Fruit fly (Drosophila melanogaster): ENCODE measurements around the gene Ras64B.
A peak's percentile ranks its signal among the peaks of the same experiment; 100 is the strongest.

The Ras64B gene

dm6 chr3L:4108844-4109494 lies 29.9 kb upstream of the Ras64B start (continued):
- TF ChIP-seq CG31627 (GFP tag; optimal IDR thresholded peaks at IDR 0.05) = peak; percentile 59
- TF ChIP-seq CG6163 (GFP tag; IDR thresholded peaks at IDR 0.05) = peak; percentile 53; the same call in 2 of the 3 replicates
- TF ChIP-seq CG6808 (GFP tag; optimal IDR thresholded peaks at IDR 0.05) = peak; percentile 68
- peak; percentile 49 for TF ChIP-seq lz (GFP tag; optimal IDR thresholded peaks at IDR 0.05)
- TF ChIP-seq Ets96B (tag; optimal IDR thresholded peaks at IDR 0.05) = peak; percentile 53
- TF ChIP-seq CG10631 (GFP tag; optimal IDR thresholded peaks at IDR 0.05) = peak; percentile 24
- peak; percentile 49 for TF ChIP-seq CG8632 (GFP tag; optimal IDR thresholded peaks at IDR 0.05)
- TF ChIP-seq Ets21C (GFP tag; optimal IDR thresholded peaks at IDR 0.05) = peak; percentile 25
- TF ChIP-seq Smox (GFP tag; optimal IDR thresholded peaks at IDR 0.05) = peak; percentile 21
- peak; percentile 51 for TF ChIP-seq dac (GFP tag; optimal IDR thresholded peaks at IDR 0.05)
- TF ChIP-seq CG4318 (GFP tag; optimal IDR thresholded peaks at IDR 0.05) = peak; percentile 71
- TF ChIP-seq Sox102F (GFP tag; optimal IDR thresholded peaks at IDR 0.05) = peak; percentile 61
- peak; percentile 61 for TF ChIP-seq esn (GFP tag; optimal IDR thresholded peaks at IDR 0.05)
- peak; percentile 40 for TF ChIP-seq CG8319 (GFP tag; optimal IDR thresholded peaks at IDR 0.05)
- TF ChIP-seq CG16779 (tag; optimal IDR thresholded peaks at IDR 0.05) = peak; percentile 16

- TF ChIP-seq Eip78C (GFP tag) = no peak
- TF ChIP-seq achi (GFP tag; optimal IDR thresholded peaks at IDR 0.05) = no peak
- no peak for TF ChIP-seq CG1621 (tag; optimal IDR thresholded peaks at IDR 0.05)
- peak; percentile 82 for TF ChIP-seq svp (GFP tag)
- TF ChIP-seq vri (GFP tag; optimal IDR thresholded peaks at IDR 0.05) = peak; percentile 2
- TF ChIP-seq CG15336 (GFP tag; IDR thresholded peaks at IDR 0.05) = no peak
- TF ChIP-seq Eip75B (GFP tag; optimal IDR thresholded peaks at IDR 0.05) = no peak
- TF ChIP-seq lz (GFP tag; optimal IDR thresholded peaks at IDR 0.05) = no peak
- TF ChIP-seq CG6276 (GFP tag; optimal IDR thresholded peaks at IDR 0.05) = no peak
Measured at dm6 chr3L:4110212-4110611, 28.7 kb upstream of the Ras64B start.

dm6 chr3L:4113998-4114397 lies 24.9 kb upstream of the Ras64B start:
- TF ChIP-seq Gug (GFP tag; IDR thresholded peaks at IDR 0.05) (no peak), Eip78C (GFP tag) (no peak), OdsH (GFP tag; optimal IDR thresholded peaks at IDR 0.05) (no peak), svp (GFP tag) (peak; percentile 64), ss (GFP tag; optimal IDR thresholded peaks at IDR 0.05) (no peak), vri (GFP tag; optimal IDR thresholded peaks at IDR 0.05) (no peak)

dm6 chr3L:4115107-4115506 lies 23.8 kb upstream of the Ras64B start:
- TF ChIP-seq svp (GFP tag) (peak; percentile 97), CG3919 (GFP tag; optimal IDR thresholded peaks at IDR 0.05) (no peak)

dm6 chr3L:4115701-4116100 lies 23.2 kb upstream of the Ras64B start:
- peak; percentile 25 for TF ChIP-seq vri (GFP tag; optimal IDR thresholded peaks at IDR 0.05)
- no peak for TF ChIP-seq spab (GFP tag; optimal IDR thresholded peaks at IDR 0.05)
- TF ChIP-seq CG11294 (GFP tag; IDR thresholded peaks at IDR 0.05) = no peak
- no peak for TF ChIP-seq CG32006 (GFP tag; optimal IDR thresholded peaks at IDR 0.05)
- TF ChIP-seq CG31627 (GFP tag; optimal IDR thresholded peaks at IDR 0.05) = no peak
- TF ChIP-seq CG6808 (GFP tag; optimal IDR thresholded peaks at IDR 0.05) = no peak
- no peak for TF ChIP-seq Smox (GFP tag; optimal IDR thresholded peaks at IDR 0.05)
- TF ChIP-seq esn (GFP tag; optimal IDR thresholded peaks at IDR 0.05) = no peak
- no peak for TF ChIP-seq pdm3 (GFP tag; optimal IDR thresholded peaks at IDR 0.05)
- no peak for TF ChIP-seq Eip75B (GFP tag; optimal IDR thresholded peaks at IDR 0.05)
- TF ChIP-seq CG11902 (GFP tag; optimal IDR thresholded peaks at IDR 0.05) = no peak
- TF ChIP-seq svp (GFP tag) = peak; percentile 16
- no peak for TF ChIP-seq dac (GFP tag; optimal IDR thresholded peaks at IDR 0.05)
- TF ChIP-seq Eip93F (GFP tag; optimal IDR thresholded peaks at IDR 0.05) = peak; percentile 74
- no peak for TF ChIP-seq CG4318 (GFP tag; optimal IDR thresholded peaks at IDR 0.05)
- no peak for TF ChIP-seq Eip78C (GFP tag)
- TF ChIP-seq achi (GFP tag; optimal IDR thresholded peaks at IDR 0.05) = no peak
- TF ChIP-seq CG3032 (tag; optimal IDR thresholded peaks at IDR 0.05) = no peak
- TF ChIP-seq salr (GFP tag; optimal IDR thresholded peaks at IDR 0.05) = no peak
- TF ChIP-seq lz (GFP tag; optimal IDR thresholded peaks at IDR 0.05) = no peak

All from whole organism, prepupa.